Fruit fly (Drosophila melanogaster) S2 (cell line): Measurements from ENCODE around the gene Abp1.

ENCODE experiments used
- CG8478 ChIP-seq: fragments of >200 bp; optimal IDR thresholded peaks from 2 replicates; lab custom pipeline; 2018
- CTCF ChIP-seq, 2 experiments: fragments of >200 bp; optimal IDR thresholded peaks; 2 replicates each; lab custom pipeline; 2018

dm6 chr3L:13450177-13450793 lies 35.8 kb downstream of the Abp1 start, which contains the start of the genes JMJD7 and CG10738:
- TF ChIP-seq CTCF (optimal IDR thresholded peaks at IDR 0.05; lab: Kevin White, UChicago) (no peak), CG8478 (lab: Kevin White, UChicago) (no peak)
